Worm (Caenorhabditis elegans): ENCODE results near the gene Y14H12B.1.

The Y14H12B.1 gene

DNA sequence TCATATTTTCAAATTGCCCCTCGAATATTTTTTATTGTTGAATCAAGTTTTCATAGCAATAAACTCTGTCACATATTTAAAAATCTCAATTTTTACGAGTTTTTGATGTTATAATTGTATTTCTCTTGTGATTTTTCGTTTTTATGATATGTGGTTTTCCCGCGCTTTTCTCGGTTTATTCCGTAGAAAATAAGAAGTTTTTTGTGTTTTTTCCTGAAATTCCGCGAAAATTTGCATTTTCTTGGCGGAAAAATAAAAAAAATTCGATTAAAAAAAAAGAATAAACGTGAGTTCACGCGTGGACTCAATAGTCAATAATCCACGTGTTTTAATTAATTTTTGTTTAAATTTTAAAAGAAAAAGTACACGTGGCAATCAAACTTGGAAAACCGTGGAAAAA is 1.7 kb downstream of the Y14H12B.1 start:
- TF ChIP-seq nhr-76 (tag; optimal IDR thresholded peaks at IDR 0.05) (no peak), elt-1 (tag; optimal IDR thresholded peaks at IDR 0.05; ENCODE audit: borderline replicate concordance, insufficient read depth) (no peak), cnd-1 (tag; optimal IDR thresholded peaks at IDR 0.05) (no peak), mep-1 (tag; optimal IDR thresholded peaks at IDR 0.05) (no peak), sptf-1 (tag; optimal IDR thresholded peaks at IDR 0.05) (no peak)

DNA sequence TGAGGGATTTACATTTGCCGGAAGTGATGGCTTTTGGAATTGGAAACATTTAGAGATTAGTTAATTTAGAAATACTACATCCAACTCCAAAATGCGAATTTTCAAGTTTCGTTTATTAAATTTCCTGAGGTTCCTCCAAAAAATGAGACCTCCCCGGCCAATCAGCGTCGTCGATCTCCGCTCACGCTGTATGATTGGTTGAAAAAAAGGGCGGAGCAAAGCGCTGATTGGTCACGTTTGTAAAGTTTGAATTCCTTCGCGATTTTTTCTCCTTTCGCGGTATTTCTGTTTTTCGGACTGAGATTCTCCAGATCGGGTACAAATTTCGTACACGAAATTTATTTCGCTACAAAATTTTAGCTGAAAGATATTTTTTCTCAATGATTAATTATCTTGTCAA is 13.2 kb downstream of the Y14H12B.1 start:
- TF ChIP-seq unc-62 (GFP tag; optimal IDR thresholded peaks at IDR 0.05) (no peak), ceh-39 (tag; optimal IDR thresholded peaks at IDR 0.05) (no peak), nhr-2 (tag; optimal IDR thresholded peaks at IDR 0.05) (no peak), drap-1 (GFP tag; optimal IDR thresholded peaks at IDR 0.05) (no peak), zip-8 (tag; optimal IDR thresholded peaks at IDR 0.05) (no peak), bed-3 (GFP tag; optimal IDR thresholded peaks at IDR 0.05) (no peak), tbx-8 (GFP tag; optimal IDR thresholded peaks at IDR 0.05) (no peak), M03D4.4 (tag; optimal IDR thresholded peaks at IDR 0.05) (no peak), lin-13 (tag; optimal IDR thresholded peaks at IDR 0.05) (no peak), flh-1 (GFP tag; optimal IDR thresholded peaks at IDR 0.05) (no peak), snpc-4 (tag; optimal IDR thresholded peaks at IDR 0.05) (no peak), ces-1 (GFP tag; optimal IDR thresholded peaks at IDR 0.05) (no peak)

DNA sequence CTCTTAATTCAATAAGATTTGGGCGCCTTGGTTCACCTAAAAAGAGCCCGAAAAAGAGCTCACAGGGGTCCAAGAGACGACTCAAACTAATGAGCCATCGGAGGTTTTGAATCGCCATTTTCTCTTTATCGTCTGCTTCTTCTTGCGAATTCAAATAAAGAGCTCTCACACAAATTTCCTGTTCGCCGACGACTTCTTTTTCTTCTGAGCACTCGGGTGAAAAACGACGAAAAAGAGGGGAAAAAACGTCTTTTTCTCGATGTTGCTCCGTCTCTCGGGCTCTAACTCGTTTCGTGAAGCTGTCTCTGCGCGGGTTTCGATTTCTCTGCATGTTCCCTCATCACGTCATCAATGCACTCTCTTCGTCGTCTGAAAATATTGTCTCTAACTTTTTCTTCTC is 14.3 kb downstream of the Y14H12B.1 start:
- TF ChIP-seq nhr-28 (tag; optimal IDR thresholded peaks at IDR 0.05), result no peak
- TF ChIP-seq ces-1 (GFP tag; optimal IDR thresholded peaks at IDR 0.05), result peak; percentile 9

DNA sequence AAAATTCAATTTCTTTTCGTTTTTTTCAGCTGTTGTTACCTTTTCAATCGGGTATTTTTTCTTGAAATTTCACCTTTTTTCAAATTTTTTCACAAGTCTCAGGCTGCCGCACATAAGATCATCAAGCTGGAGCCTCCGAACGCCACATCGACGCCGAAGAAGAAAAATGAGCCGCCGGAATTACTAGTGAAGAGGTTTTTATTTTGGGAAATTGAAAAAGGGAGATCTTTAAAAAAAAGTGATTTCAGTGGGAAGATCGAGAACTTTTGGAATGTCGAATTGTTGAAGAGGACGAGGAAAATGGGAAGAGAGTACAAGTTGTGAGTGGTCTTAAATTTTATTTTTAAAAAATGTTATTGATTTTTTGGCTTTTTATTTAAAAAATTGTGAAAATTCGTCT is 15.8 kb downstream of the Y14H12B.1 start, which contains the start of gene sea-2:
Gene sea-2, plus strand, starts transcription at position 301 of the 400 bp plus-strand sequence.
- TF ChIP-seq unc-120 (tag; optimal IDR thresholded peaks at IDR 0.05; ENCODE audit: poor library complexity, severe bottlenecking) (no peak), unc-62 (GFP tag; optimal IDR thresholded peaks at IDR 0.05) (no peak), drap-1 (GFP tag; optimal IDR thresholded peaks at IDR 0.05) (no peak), ham-2 (GFP tag; optimal IDR thresholded peaks at IDR 0.05) (no peak), zip-8 (tag; optimal IDR thresholded peaks at IDR 0.05) (no peak), cnd-1 (tag; optimal IDR thresholded peaks at IDR 0.05) (no peak), mab-5 (tag; optimal IDR thresholded peaks at IDR 0.05) (no peak), ces-1 (GFP tag; optimal IDR thresholded peaks at IDR 0.05) (no peak), ceh-43 (GFP tag; optimal IDR thresholded peaks at IDR 0.05) (no peak), nhr-12 (tag; optimal IDR thresholded peaks at IDR 0.05) (no peak), snpc-4 (tag; optimal IDR thresholded peaks at IDR 0.05) (no peak), elt-1 (tag; optimal IDR thresholded peaks at IDR 0.05; ENCODE audit: borderline replicate concordance, insufficient read depth) (no peak), nhr-237 (tag; optimal IDR thresholded peaks at IDR 0.05) (no peak), elt-3 (tag; optimal IDR thresholded peaks at IDR 0.05) (no peak), mep-1 (tag; optimal IDR thresholded peaks at IDR 0.05) (no peak), lsy-2 (tag; optimal IDR thresholded peaks at IDR 0.05) (no peak), flh-1 (GFP tag; optimal IDR thresholded peaks at IDR 0.05) (no peak), ceh-83 (GFP tag; optimal IDR thresholded peaks at IDR 0.05) (no peak), lin-13 (tag; optimal IDR thresholded peaks at IDR 0.05) (no peak)

DNA sequence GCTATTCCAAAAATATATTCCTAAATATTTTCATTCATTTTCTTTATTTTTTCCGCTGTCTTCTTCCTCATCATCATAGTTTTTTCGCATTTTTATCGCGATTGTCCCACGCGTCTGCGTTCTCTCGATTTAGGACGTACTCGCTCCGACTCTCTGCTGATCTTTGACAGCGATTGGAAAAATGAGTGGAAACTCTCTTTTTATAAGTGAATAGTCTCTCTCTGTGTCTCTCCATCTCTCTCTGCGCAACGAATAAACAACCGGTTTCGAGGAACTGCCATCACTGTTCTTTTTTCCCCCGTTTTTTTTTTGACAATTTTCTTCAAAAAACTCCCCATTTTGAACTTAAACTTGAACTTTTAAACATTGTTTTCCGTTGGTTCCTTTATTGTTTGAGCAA is 17.1 kb downstream of the Y14H12B.1 start:
- TF ChIP-seq ceh-39 (tag; optimal IDR thresholded peaks at IDR 0.05) (no peak), zip-8 (tag; optimal IDR thresholded peaks at IDR 0.05) (no peak), cnd-1 (tag; optimal IDR thresholded peaks at IDR 0.05) (no peak), unc-120 (tag; optimal IDR thresholded peaks at IDR 0.05; ENCODE audit: poor library complexity, severe bottlenecking) (no peak), drap-1 (GFP tag; optimal IDR thresholded peaks at IDR 0.05) (no peak), ham-2 (GFP tag; optimal IDR thresholded peaks at IDR 0.05) (no peak), ceh-43 (GFP tag; optimal IDR thresholded peaks at IDR 0.05) (no peak), ces-1 (GFP tag; optimal IDR thresholded peaks at IDR 0.05) (no peak), sem-2 (GFP tag; optimal IDR thresholded peaks at IDR 0.05) (no peak), mls-2 (tag; optimal IDR thresholded peaks at IDR 0.05) (no peak), elt-3 (tag; optimal IDR thresholded peaks at IDR 0.05) (no peak), snpc-4 (tag; optimal IDR thresholded peaks at IDR 0.05) (no peak), flh-1 (GFP tag; optimal IDR thresholded peaks at IDR 0.05) (no peak), hlh-1 (tag; optimal IDR thresholded peaks at IDR 0.05) (no peak), blmp-1 (tag; optimal IDR thresholded peaks at IDR 0.05) (no peak)
